Fruit fly (Drosophila melanogaster): ENCODE results near the gene Clp.

The Clp gene

DNA sequence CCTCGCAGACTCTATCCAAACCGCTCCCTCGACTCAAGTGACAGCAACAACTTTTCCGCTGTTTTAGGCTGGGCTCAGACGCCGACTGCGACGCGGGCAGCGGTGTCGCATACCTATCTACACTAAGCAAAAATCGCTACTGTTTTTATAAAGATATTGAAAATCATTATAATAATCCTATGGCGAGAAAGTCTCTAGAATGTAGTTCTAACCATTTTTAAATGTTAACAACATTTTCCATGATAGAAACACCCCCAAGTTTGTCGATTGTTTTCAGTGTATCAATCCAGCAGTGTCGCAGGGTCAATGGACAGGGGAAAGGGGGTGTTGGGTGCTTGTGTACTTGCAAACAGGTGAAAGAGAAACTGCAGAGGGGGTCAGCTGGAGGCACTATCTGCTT lies 46.1 kb downstream of the Clp start (continued):
- TF ChIP-seq CG11560 (tag; IDR thresholded peaks at IDR 0.05): peak; percentile 83
- peak; percentile 97 for TF ChIP-seq CG11456 (GFP tag; IDR thresholded peaks at IDR 0.05)
- TF ChIP-seq CG7357 (GFP tag; IDR thresholded peaks at IDR 0.05): peak; percentile 88
- TF ChIP-seq CG32772 (GFP tag; IDR thresholded peaks at IDR 0.05): peak; percentile 96
- TF ChIP-seq Nf-YA (GFP tag; IDR thresholded peaks at IDR 0.05): peak; percentile 92
- peak; percentile 57 for TF ChIP-seq CG1832 (GFP tag; optimal IDR thresholded peaks at IDR 0.05)
- no peak for TF ChIP-seq CG42726 (GFP tag; IDR thresholded peaks at IDR 0.05; ENCODE audit: partially characterized antibody)
- no peak for TF ChIP-seq prd (optimal IDR thresholded peaks at IDR 0.05)
- peak; percentile 97 for TF ChIP-seq prd (GFP tag; IDR thresholded peaks at IDR 0.05)
- TF ChIP-seq ERR (GFP tag; optimal IDR thresholded peaks at IDR 0.05): peak; percentile 94
- TF ChIP-seq Dip2 (GFP tag; IDR thresholded peaks at IDR 0.05): peak; percentile 63
- TF ChIP-seq Opbp (GFP tag; IDR thresholded peaks at IDR 0.05; ENCODE audit: partially characterized antibody): no peak
- TF ChIP-seq bcd (GFP tag; optimal IDR thresholded peaks at IDR 0.05): peak; percentile 96
- peak; percentile 96 for TF ChIP-seq CG12071 (GFP tag; optimal IDR thresholded peaks at IDR 0.05)
- TF ChIP-seq peb (GFP tag; IDR thresholded peaks at IDR 0.05): peak; percentile 88
- peak; percentile 94 for TF ChIP-seq grau (tag; optimal IDR thresholded peaks at IDR 0.05)
- peak; percentile 91 for TF ChIP-seq kah (GFP tag; optimal IDR thresholded peaks at IDR 0.05)
- peak; percentile 94 for TF ChIP-seq jing (GFP tag; optimal IDR thresholded peaks at IDR 0.05)
- peak; percentile 48 for TF ChIP-seq CG9797 (GFP tag; optimal IDR thresholded peaks at IDR 0.05)
- peak; percentile 69 for TF ChIP-seq bigmax (GFP tag; optimal IDR thresholded peaks at IDR 0.05)
- TF ChIP-seq sob (GFP tag; IDR thresholded peaks at IDR 0.05): peak; percentile 97
- peak; percentile 94 for TF ChIP-seq dmrt11E (tag; optimal IDR thresholded peaks at IDR 0.05)
- TF ChIP-seq CG17612 (GFP tag; IDR thresholded peaks at IDR 0.05): peak; percentile 91
- TF ChIP-seq CG17328 (GFP tag; IDR thresholded peaks at IDR 0.05): peak; percentile 97
- peak; percentile 92 for TF ChIP-seq CG4617 (GFP tag; optimal IDR thresholded peaks at IDR 0.05; ENCODE audit: borderline replicate concordance)
- TF ChIP-seq scrt (GFP tag; optimal IDR thresholded peaks at IDR 0.05): peak; percentile 92
- peak; percentile 97 for TF ChIP-seq H2.0 (GFP tag; IDR thresholded peaks at IDR 0.05)
- TF ChIP-seq croc (GFP tag; conservative IDR thresholded peaks at IDR 0.05): peak; percentile 88

DNA sequence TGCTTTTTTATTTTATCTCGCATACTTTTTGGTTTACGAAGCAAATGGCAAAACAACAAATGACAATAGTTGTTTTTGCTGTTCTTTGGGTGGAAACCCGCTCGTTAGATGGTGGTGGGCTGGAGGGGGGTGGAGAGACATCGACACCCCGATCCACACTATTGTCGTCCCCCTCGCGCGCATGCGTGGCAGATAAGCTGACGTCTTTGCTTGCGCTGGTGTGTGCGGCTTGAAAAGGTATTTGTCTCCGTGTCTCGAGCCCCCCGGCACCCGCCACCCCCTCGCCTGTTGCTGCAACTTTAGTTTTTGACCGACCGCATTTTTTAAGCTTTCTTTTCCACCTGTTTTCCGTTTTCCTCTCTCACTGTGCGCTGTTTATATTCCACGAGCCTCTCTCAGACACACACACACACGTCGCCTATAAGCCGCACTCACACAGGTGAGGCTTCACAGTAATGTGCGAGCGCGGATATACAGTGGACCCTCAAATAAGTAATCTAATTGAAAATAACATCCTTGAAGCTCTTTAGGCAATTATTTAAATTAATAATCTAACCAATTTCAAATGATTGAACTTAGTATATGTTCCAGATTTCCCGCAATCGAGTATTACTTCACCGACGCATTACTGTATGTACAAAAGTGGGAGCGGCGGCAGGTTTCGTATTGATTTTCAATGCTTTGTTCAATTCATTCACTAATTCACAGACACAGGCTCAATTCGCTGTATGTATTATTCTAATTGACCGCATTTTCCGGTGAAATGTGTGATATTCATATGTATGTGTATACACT lies 47.4 kb downstream of the Clp start:
- TF ChIP-seq Ets65A (GFP tag): peak; percentile 99
- peak; percentile 92 for TF ChIP-seq Atf6 (GFP tag; IDR thresholded peaks at IDR 0.05)
- no peak for TF ChIP-seq prd (optimal IDR thresholded peaks at IDR 0.05)
- peak; percentile 97 for TF ChIP-seq prd (GFP tag; IDR thresholded peaks at IDR 0.05)
- TF ChIP-seq CG14860 (GFP tag; IDR thresholded peaks at IDR 0.05; ENCODE audit: partially characterized antibody): no peak
- peak; percentile 59 for TF ChIP-seq CG15073 (GFP tag; optimal IDR thresholded peaks at IDR 0.05)
- TF ChIP-seq ab (GFP tag; optimal IDR thresholded peaks at IDR 0.05): peak; percentile 72
- peak; percentile 97 for TF ChIP-seq CG14441 (GFP tag; IDR thresholded peaks at IDR 0.05)
- TF ChIP-seq CG9817 (tag; optimal IDR thresholded peaks at IDR 0.05): peak; percentile 96
- peak; percentile 85 for TF ChIP-seq CG17385 (GFP tag; optimal IDR thresholded peaks at IDR 0.05)
- TF ChIP-seq NC2α (GFP tag; optimal IDR thresholded peaks at IDR 0.05): peak; percentile 76
- TF ChIP-seq caup (GFP tag; optimal IDR thresholded peaks at IDR 0.05; ENCODE audit: severe bottlenecking): peak; percentile 93
- TF ChIP-seq Max (GFP tag; optimal IDR thresholded peaks at IDR 0.05): peak; percentile 89
- TF ChIP-seq CG2120 (GFP tag; optimal IDR thresholded peaks at IDR 0.05): peak; percentile 96
- TF ChIP-seq cad (GFP tag; optimal IDR thresholded peaks at IDR 0.05): no peak
- peak; percentile 92 for TF ChIP-seq Hsf (GFP tag; optimal IDR thresholded peaks at IDR 0.05)
- TF ChIP-seq Kr (GFP tag; optimal IDR thresholded peaks at IDR 0.05): no peak
- peak; percentile 84 for TF ChIP-seq CG7987 (GFP tag; optimal IDR thresholded peaks at IDR 0.05)
- peak; percentile 74 for TF ChIP-seq crc (GFP tag; optimal IDR thresholded peaks at IDR 0.05)
- TF ChIP-seq CG10565 (GFP tag; optimal IDR thresholded peaks at IDR 0.05): peak; percentile 51
- TF ChIP-seq schlank (tag; optimal IDR thresholded peaks at IDR 0.05): peak; percentile 90
- TF ChIP-seq Awh (GFP tag; IDR thresholded peaks at IDR 0.05): peak; percentile 95
- peak; percentile 93 for TF ChIP-seq CG11504 (tag; optimal IDR thresholded peaks at IDR 0.05)
- peak; percentile 85 for TF ChIP-seq CG34376 (GFP tag; optimal IDR thresholded peaks at IDR 0.05)
- peak; percentile 85 for TF ChIP-seq cas (GFP tag; IDR thresholded peaks at IDR 0.05)
